Worm (Caenorhabditis elegans): ENCODE results near the gene F32D1.8.

F32D1.8 gene

ce11 chrV:4377622-4378021 lies at the start of gene F32D1.8:
TSS of gene F32D1.8 (minus strand) at chrV:4377722.
- TF ChIP-seq nhr-23 (tag; optimal IDR thresholded peaks at IDR 0.05) (no peak), snpc-4 (tag; optimal IDR thresholded peaks at IDR 0.05) (no peak), ceh-16 (tag; optimal IDR thresholded peaks at IDR 0.05) (no peak), eor-1 (tag; optimal IDR thresholded peaks at IDR 0.05) (no peak), nfya-1 (tag; optimal IDR thresholded peaks at IDR 0.05; ENCODE audit: insufficient read depth) (no peak), tbx-2 (tag; optimal IDR thresholded peaks at IDR 0.05) (no peak), mml-1 (tag; optimal IDR thresholded peaks at IDR 0.05) (no peak), egl-5 (tag; optimal IDR thresholded peaks at IDR 0.05) (no peak), ZK546.5 (tag; optimal IDR thresholded peaks at IDR 0.05) (no peak), jun-1 (tag; optimal IDR thresholded peaks at IDR 0.05) (no peak), ceh-28 (tag; optimal IDR thresholded peaks at IDR 0.05) (no peak), pqm-1 (tag; optimal IDR thresholded peaks at IDR 0.05) (no peak), lin-39 (tag; optimal IDR thresholded peaks at IDR 0.05) (no peak), unc-39 (tag; optimal IDR thresholded peaks at IDR 0.05) (no peak), fkh-2 (tag; optimal IDR thresholded peaks at IDR 0.05) (no peak), ztf-11 (tag; optimal IDR thresholded peaks at IDR 0.05) (no peak), aly-2 (tag; optimal IDR thresholded peaks at IDR 0.05) (no peak)

ce11 chrV:4423860-4424401 lies 46.4 kb upstream of the F32D1.8 start, which contains the start of the genes Y47D7A.9 and Y47D7A.19:
TSS of gene Y47D7A.9 (minus strand) at chrV:4423960.
TSS of gene Y47D7A.19 (plus strand) at chrV:4424351.
- TF ChIP-seq egl-27 (tag; optimal IDR thresholded peaks at IDR 0.05), result no peak
- TF ChIP-seq nhr-77 (tag; optimal IDR thresholded peaks at IDR 0.05), result no peak
- no peak for TF ChIP-seq nhr-25 (tag; optimal IDR thresholded peaks at IDR 0.05)
- no peak for TF ChIP-seq ama-1 (optimal IDR thresholded peaks at IDR 0.05)
- no peak for TF ChIP-seq nhr-76 (tag; optimal IDR thresholded peaks at IDR 0.05)
- TF ChIP-seq zag-1 (tag; optimal IDR thresholded peaks at IDR 0.05), result no peak
- TF ChIP-seq unc-39 (tag; optimal IDR thresholded peaks at IDR 0.05), result no peak
- TF ChIP-seq sea-2 (GFP tag; optimal IDR thresholded peaks at IDR 0.05), result no peak
- no peak for TF ChIP-seq ceh-82 (tag; optimal IDR thresholded peaks at IDR 0.05)

ce11 chrV:4423087-4423486 lies 45.6 kb upstream of the F32D1.8 start:
- TF ChIP-seq jun-1 (tag; optimal IDR thresholded peaks at IDR 0.05) (no peak), nhr-12 (tag; optimal IDR thresholded peaks at IDR 0.05) (no peak), nhr-76 (tag; optimal IDR thresholded peaks at IDR 0.05) (no peak), lsy-12 (tag; optimal IDR thresholded peaks at IDR 0.05) (no peak), eor-1 (tag; optimal IDR thresholded peaks at IDR 0.05) (no peak), zag-1 (tag; optimal IDR thresholded peaks at IDR 0.05) (no peak), egl-27 (tag; optimal IDR thresholded peaks at IDR 0.05) (no peak), nhr-237 (tag; optimal IDR thresholded peaks at IDR 0.05) (no peak), pha-4 (tag; optimal IDR thresholded peaks at IDR 0.05) (no peak), snpc-4 (tag; optimal IDR thresholded peaks at IDR 0.05) (no peak), mdl-1 (tag; optimal IDR thresholded peaks at IDR 0.05) (no peak)

- TF ChIP-seq tbx-2 (tag; optimal IDR thresholded peaks at IDR 0.05), result no peak
- no peak for TF ChIP-seq ceh-9 (tag; optimal IDR thresholded peaks at IDR 0.05)
- TF ChIP-seq zag-1 (tag; optimal IDR thresholded peaks at IDR 0.05), result no peak
- no peak for TF ChIP-seq fkh-2 (tag; optimal IDR thresholded peaks at IDR 0.05)
- no peak for TF ChIP-seq skn-1 (tag; optimal IDR thresholded peaks at IDR 0.05)
- no peak for TF ChIP-seq unc-62 (GFP tag; optimal IDR thresholded peaks at IDR 0.05)
- TF ChIP-seq nhr-12 (tag; optimal IDR thresholded peaks at IDR 0.05), result no peak
- TF ChIP-seq elt-1 (tag; optimal IDR thresholded peaks at IDR 0.05), result no peak
- no peak for TF ChIP-seq pha-4 (tag; optimal IDR thresholded peaks at IDR 0.05)
- TF ChIP-seq ceh-82 (tag; optimal IDR thresholded peaks at IDR 0.05), result no peak
- no peak for TF ChIP-seq nhr-28 (tag; optimal IDR thresholded peaks at IDR 0.05)
- no peak for TF ChIP-seq ama-1 (optimal IDR thresholded peaks at IDR 0.05)
These were observed 44.6 kb upstream of the F32D1.8 start, which contains the start of gene skr-7 for ce11 chrV:4422127-4422526. TSS of gene skr-7 (plus strand) at chrV:4422427.

- TF ChIP-seq hmg-11 (tag; optimal IDR thresholded peaks at IDR 0.05) (no peak), zag-1 (tag; optimal IDR thresholded peaks at IDR 0.05) (no peak), nhr-77 (tag; optimal IDR thresholded peaks at IDR 0.05) (no peak), nfya-1 (tag; optimal IDR thresholded peaks at IDR 0.05; ENCODE audit: insufficient read depth) (no peak), R02D3.7 (tag; optimal IDR thresholded peaks at IDR 0.05) (no peak), tbx-2 (tag; optimal IDR thresholded peaks at IDR 0.05) (no peak), nhr-28 (tag; optimal IDR thresholded peaks at IDR 0.05) (no peak), eor-1 (tag; optimal IDR thresholded peaks at IDR 0.05) (no peak), snpc-4 (tag; optimal IDR thresholded peaks at IDR 0.05) (no peak), nhr-237 (tag; optimal IDR thresholded peaks at IDR 0.05) (no peak), ceh-16 (tag; optimal IDR thresholded peaks at IDR 0.05) (no peak)
These were observed 44.0 kb upstream of the F32D1.8 start, which contains the start of gene skr-14 for ce11 chrV:4421475-4421874. TSS of gene skr-14 (minus strand) at chrV:4421575.

Measured in whole organism, L3 larva.